Worm (Caenorhabditis elegans): ENCODE data around the gene Y53C12A.8.

The Y53C12A.8 gene

DNA sequence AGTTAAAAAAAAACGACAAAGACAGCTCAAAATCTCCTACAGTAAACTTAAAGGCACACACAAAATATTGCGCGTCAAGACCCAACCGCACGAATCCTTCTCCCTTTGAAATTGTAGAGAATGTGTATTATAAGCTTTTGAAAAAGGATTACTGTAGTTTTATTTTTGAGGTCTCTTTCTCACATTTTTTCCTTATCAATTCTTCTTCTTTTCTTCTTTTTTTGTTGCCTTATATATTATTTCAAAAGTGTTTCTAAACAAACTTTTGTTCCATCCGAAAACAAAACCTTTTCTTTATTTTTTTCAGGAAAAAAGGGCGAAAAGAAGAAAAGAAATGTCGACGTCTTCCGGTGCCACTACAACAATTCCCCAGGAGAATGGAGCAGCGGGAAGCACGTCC lies 19.8 kb downstream of the Y53C12A.8 start, which contains the start of gene ZK1320.13:
ZK1320.13 (plus strand) TSS at position 301 of the 400 bp plus-strand sequence.
- TF ChIP-seq lim-6 (tag; optimal IDR thresholded peaks at IDR 0.05) (no peak), ceh-19 (GFP tag; optimal IDR thresholded peaks at IDR 0.05) (no peak), pag-3 (tag; optimal IDR thresholded peaks at IDR 0.05; ENCODE audit: borderline replicate concordance) (no peak), elt-2 (tag; optimal IDR thresholded peaks at IDR 0.05) (no peak), nhr-11 (tag; optimal IDR thresholded peaks at IDR 0.05) (no peak), T23F11.4 (GFP tag; optimal IDR thresholded peaks at IDR 0.05) (no peak)

DNA sequence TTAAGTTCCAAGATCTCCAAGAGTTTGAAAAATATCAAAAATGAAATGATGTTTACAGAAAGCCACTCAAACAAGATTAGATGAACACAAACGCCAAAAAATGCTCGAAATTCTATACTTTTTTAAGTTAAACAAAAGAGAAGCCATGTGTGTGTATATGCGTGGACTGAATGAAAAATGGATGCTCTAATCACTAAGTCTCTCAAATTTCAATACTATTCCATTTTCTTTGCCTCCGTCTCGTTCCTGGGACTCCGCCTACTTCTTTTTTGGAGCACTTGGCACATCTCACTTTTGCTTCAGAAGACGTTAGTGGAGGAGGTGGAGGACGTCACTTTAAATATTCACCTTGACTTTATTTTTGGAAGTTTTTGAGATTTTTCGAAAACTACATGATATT lies 20.4 kb downstream of the Y53C12A.8 start:
- no peak for TF ChIP-seq K02D7.2 (tag; optimal IDR thresholded peaks at IDR 0.05)
- no peak for TF ChIP-seq ets-4 (tag; optimal IDR thresholded peaks at IDR 0.05)
- TF ChIP-seq T23F11.4 (GFP tag; optimal IDR thresholded peaks at IDR 0.05) = no peak
- no peak for TF ChIP-seq ceh-30 (tag; optimal IDR thresholded peaks at IDR 0.05)
- no peak for TF ChIP-seq ttx-3 (tag; optimal IDR thresholded peaks at IDR 0.05)
- TF ChIP-seq ceh-14 (tag; optimal IDR thresholded peaks at IDR 0.05) = no peak
- no peak for TF ChIP-seq unc-3 (GFP tag; conservative IDR thresholded peaks at IDR 0.05)
- no peak for TF ChIP-seq unc-3 (tag; optimal IDR thresholded peaks at IDR 0.05)
- no peak for TF ChIP-seq F13H6.1 (tag; optimal IDR thresholded peaks at IDR 0.05)
- no peak for TF ChIP-seq ceh-6 (GFP tag; optimal IDR thresholded peaks at IDR 0.05)
- TF ChIP-seq nfya-1 (tag; optimal IDR thresholded peaks at IDR 0.05) = no peak
- no peak for TF ChIP-seq sdc-2 (tag; optimal IDR thresholded peaks at IDR 0.05)
- no peak for TF ChIP-seq unc-55 (GFP tag; optimal IDR thresholded peaks at IDR 0.05)
- no peak for TF ChIP-seq odd-2 (tag; optimal IDR thresholded peaks at IDR 0.05)
- no peak for TF ChIP-seq ceh-22 (tag; optimal IDR thresholded peaks at IDR 0.05)
- TF ChIP-seq K09A11.1 (tag; optimal IDR thresholded peaks at IDR 0.05; ENCODE audit: insufficient read depth) = no peak

DNA sequence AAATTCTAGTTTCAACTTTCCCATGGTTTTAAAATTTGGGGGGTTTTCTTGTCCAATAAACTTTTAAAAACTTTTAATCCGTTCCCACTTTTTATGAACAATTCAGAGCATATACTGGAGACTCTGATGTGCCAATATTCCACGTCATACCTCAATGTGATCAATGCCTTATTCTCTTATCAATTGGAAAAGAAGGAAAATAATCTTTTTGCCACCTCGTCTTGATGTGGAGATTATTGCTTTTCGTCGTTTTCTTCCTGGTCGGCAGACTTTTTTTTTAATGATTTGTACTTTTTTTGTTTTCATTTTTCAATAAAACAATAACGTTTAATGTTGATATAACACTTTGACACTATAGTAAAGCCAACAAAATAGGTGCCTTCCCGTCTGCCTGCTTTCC lies 22.8 kb downstream of the Y53C12A.8 start:
- no peak for TF ChIP-seq odd-2 (tag; optimal IDR thresholded peaks at IDR 0.05)

DNA sequence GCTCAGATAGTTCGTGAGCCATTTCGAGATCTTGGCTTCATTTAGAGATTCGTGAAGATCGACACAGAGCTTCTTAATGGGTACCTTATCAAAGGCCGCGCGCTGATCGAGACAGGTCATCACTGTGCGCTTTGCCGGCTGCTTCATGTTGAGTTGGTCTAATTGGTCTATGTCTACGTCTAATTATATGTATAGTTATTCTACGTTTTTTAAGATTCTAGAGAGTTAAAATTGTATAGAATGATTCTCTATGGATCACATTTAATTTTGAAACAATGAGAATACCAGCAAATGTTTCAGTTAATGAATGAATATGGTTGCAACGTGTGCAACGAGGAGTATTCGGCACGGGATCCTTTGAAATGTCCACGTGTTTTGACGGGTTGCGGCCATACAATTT lies 25.6 kb downstream of the Y53C12A.8 start, which contains the start of gene arc-1:
arc-1 (plus strand) TSS at position 301 of the 400 bp plus-strand sequence.
- TF ChIP-seq fkh-10 (GFP tag; optimal IDR thresholded peaks at IDR 0.05) = no peak
- no peak for TF ChIP-seq unc-86 (tag; optimal IDR thresholded peaks at IDR 0.05)
- no peak for TF ChIP-seq pat-9 (tag; optimal IDR thresholded peaks at IDR 0.05)

DNA sequence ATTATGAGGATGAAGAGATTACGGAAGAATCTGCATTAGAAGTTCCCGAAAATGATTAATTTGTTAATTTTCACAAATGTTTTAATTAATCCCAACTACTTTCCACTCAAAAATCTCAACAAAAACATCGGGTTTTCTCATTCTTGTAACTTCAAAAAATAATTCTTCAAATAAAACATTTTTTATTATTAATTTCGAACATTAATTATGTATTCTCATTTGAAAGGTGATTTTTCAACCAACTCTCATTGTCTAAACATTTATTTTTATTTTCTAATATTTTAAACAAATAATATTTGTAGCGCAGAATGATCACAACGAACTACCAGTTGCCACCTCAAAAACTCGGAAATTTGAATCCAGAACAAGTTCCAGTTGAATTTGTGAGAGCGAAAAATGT lies 29.0 kb downstream of the Y53C12A.8 start, which contains the start of gene ZK1320.7:
ZK1320.7 (plus strand) TSS at position 301 of the 400 bp plus-strand sequence.
- no peak for TF ChIP-seq lim-6 (tag; optimal IDR thresholded peaks at IDR 0.05)

DNA sequence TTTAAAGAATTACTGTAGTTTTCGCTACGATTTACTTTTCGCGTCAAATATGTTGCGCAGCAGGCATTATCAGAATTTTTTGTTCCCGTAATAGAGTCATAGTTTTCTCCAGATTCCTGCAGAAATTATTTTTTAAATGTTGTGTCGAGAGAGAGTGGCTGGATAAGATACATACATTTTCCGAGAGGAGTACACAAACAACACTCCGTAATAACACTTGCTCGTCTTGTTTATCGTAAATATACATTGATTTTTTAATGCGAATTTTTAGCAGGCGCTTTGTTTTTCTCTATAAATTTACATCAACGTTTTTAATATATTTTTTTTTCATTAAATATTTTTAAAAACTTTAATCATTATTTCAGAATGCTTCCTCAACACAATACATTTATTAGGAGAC lies 31.3 kb downstream of the Y53C12A.8 start, which contains the start of gene taf-8:
taf-8 (plus strand) TSS at position 360 of the 400 bp plus-strand sequence.
- TF ChIP-seq elt-2 (tag; optimal IDR thresholded peaks at IDR 0.05) = peak; percentile 10
- TF ChIP-seq syd-9 (tag; optimal IDR thresholded peaks at IDR 0.05) = no peak
- peak; percentile 67 for TF ChIP-seq ceh-48 (tag; optimal IDR thresholded peaks at IDR 0.05)
- TF ChIP-seq sox-2 (GFP tag; IDR thresholded peaks at IDR 0.05) = no peak
- TF ChIP-seq pros-1 (tag; optimal IDR thresholded peaks at IDR 0.05) = no peak
- TF ChIP-seq mec-3 (tag; optimal IDR thresholded peaks at IDR 0.05; ENCODE audit: borderline replicate concordance) = no peak
- TF ChIP-seq ceh-31 (tag; optimal IDR thresholded peaks at IDR 0.05) = peak; percentile 1
- TF ChIP-seq pax-1 (tag; optimal IDR thresholded peaks at IDR 0.05) = no peak
- no peak for TF ChIP-seq ref-2 (tag; optimal IDR thresholded peaks at IDR 0.05)
- no peak for TF ChIP-seq ama-1 (optimal IDR thresholded peaks at IDR 0.05)
- peak; percentile 20 for TF ChIP-seq unc-42 (tag; optimal IDR thresholded peaks at IDR 0.05)

All from whole organism, late embryonic.